Fruit fly (Drosophila melanogaster): ENCODE data around the gene CG42716.

DNA sequence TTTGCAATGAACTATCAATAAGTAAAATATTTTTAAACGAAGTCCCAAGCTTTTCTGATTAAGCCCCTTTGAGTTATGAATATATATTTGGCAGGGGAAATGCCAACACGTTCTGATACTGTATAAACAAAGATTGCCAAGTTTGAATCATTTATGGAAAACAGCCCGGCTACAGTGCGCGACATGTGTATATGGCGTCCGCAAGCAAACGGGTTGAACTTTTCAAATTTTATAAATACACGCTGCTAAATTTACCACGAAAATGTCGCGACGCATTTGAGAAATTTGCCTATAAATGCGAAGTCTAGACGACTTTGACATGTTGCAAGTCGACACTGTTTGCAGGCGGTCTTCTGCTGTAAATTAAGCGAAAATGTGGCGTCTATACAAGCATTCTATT is 14.5 kb downstream of the CG42716 start:
- TF ChIP-seq CG33017 (tag; optimal IDR thresholded peaks at IDR 0.05) (peak; percentile 17), kay (GFP tag; ENCODE audit: borderline replicate concordance) (peak; percentile 56), CG7045 (GFP tag; optimal IDR thresholded peaks at IDR 0.05) (peak; percentile 49)
